ENCODE assay signal across 1 fruit fly cellular context in the genomic region with DNA sequence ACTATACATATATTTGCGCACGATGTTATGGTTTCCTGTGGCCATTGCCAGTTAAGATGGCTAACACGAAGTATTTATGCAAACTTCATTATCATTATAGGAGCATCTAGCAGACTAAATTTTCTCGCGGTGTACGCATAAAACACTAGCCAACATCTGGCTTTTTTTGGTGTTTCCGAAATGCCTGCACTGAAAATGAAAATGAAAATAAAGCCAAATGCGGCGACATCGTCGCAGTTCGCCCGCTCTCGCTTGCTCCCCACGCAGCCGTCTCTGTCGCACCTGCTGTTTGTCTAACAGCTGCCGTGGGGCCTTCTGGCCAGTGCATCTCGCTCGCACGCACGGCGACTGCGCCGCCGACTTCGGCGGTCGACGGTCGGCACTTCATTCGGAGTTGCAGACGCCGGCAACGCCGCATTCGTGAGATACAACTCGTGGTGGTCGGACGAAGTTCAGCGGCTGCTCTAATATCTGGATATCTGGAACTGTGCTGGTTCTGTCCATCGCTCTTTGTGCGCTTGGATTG.
TF ChIP-seq lines count a peak whose summit lies in the region.

A gene (plus strand): TSS at position 411 of the 526 bp plus-strand sequence.

TF ChIP-seq in whole organism, embryonic, 481 proteins besides CTCF, POLR2A, EP300 and RAD21 (continued from another document and continues in another):
- no peak for TF ChIP-seq CG34376 (GFP tag; optimal IDR thresholded peaks at IDR 0.05; lab: Kevin White, UChicago)
- TF ChIP-seq CG8290 (GFP tag; optimal IDR thresholded peaks at IDR 0.05; lab: Kevin White, UChicago): peak; percentile 58
- TF ChIP-seq CG8290 (tag; optimal IDR thresholded peaks at IDR 0.05; lab: Kevin White, UChicago): peak in 1 of 2 experiments; percentile 54
- TF ChIP-seq grau (tag; optimal IDR thresholded peaks at IDR 0.05; lab: Kevin White, UChicago): peak; percentile 30
- TF ChIP-seq Vsx1 (GFP tag; optimal IDR thresholded peaks at IDR 0.05; lab: Kevin White, UChicago): no peak
- no peak for TF ChIP-seq Usf (GFP tag; optimal IDR thresholded peaks at IDR 0.05; lab: Kevin White, UChicago)
- 0 out of 2 replicates have a peak, but pooled peaks have one; percentile 10 for TF ChIP-seq stc (GFP tag; IDR thresholded peaks at IDR 0.05; lab: Robert Waterston, UW)
- peak in 1 of 2 experiments; percentile 17 for TF ChIP-seq crp (GFP tag; optimal IDR thresholded peaks at IDR 0.05; lab: Kevin White, UChicago)
- TF ChIP-seq pum (GFP tag; optimal IDR thresholded peaks at IDR 0.05; lab: Kevin White, UChicago): peak; percentile 39
- TF ChIP-seq ac (GFP tag; optimal IDR thresholded peaks at IDR 0.05; lab: Kevin White, UChicago): peak; percentile 45
- TF ChIP-seq jigr1 (GFP tag; IDR thresholded peaks at IDR 0.05; lab: Robert Waterston, UW): no peak
- TF ChIP-seq gem (tag; optimal IDR thresholded peaks at IDR 0.05; lab: Kevin White, UChicago): peak; percentile 55
- TF ChIP-seq dysf (GFP tag; IDR thresholded peaks at IDR 0.05; lab: Robert Waterston, UW): 0 out of 3 replicates have a peak, but pooled peaks have one; percentile 9
- peak; percentile 41 for TF ChIP-seq CG2712 (tag; optimal IDR thresholded peaks at IDR 0.05; lab: Kevin White, UChicago)
- no peak for TF ChIP-seq Atf6 (GFP tag; IDR thresholded peaks at IDR 0.05; lab: Robert Waterston, UW)
- TF ChIP-seq zfh1 (GFP tag; IDR thresholded peaks at IDR 0.05; lab: Robert Waterston, UW): peak; percentile 58; the same call in 1 of the 3 replicates
- no peak for TF ChIP-seq Ets97D (GFP tag; optimal IDR thresholded peaks at IDR 0.05; lab: Kevin White, UChicago)
- TF ChIP-seq mirr (GFP tag; optimal IDR thresholded peaks at IDR 0.05; lab: Kevin White, UChicago): no peak
- no peak for TF ChIP-seq CG7357 (GFP tag; IDR thresholded peaks at IDR 0.05; lab: Robert Waterston, UW)
- TF ChIP-seq CG3838 (GFP tag; optimal IDR thresholded peaks at IDR 0.05; lab: Kevin White, UChicago): no peak
- TF ChIP-seq Bgb (GFP tag; IDR thresholded peaks at IDR 0.05; lab: Robert Waterston, UW; ENCODE audit: partially characterized antibody): no peak
- no peak for TF ChIP-seq CG8359 (GFP tag; optimal IDR thresholded peaks at IDR 0.05; lab: Kevin White, UChicago; ENCODE audit: borderline replicate concordance)
- no peak for TF ChIP-seq CG5245 (GFP tag; optimal IDR thresholded peaks at IDR 0.05; lab: Kevin White, UChicago)
- peak; percentile 20 for TF ChIP-seq CG10979 (tag; optimal IDR thresholded peaks at IDR 0.05; lab: Kevin White, UChicago)
- peak; percentile 5 for TF ChIP-seq HmgZ (tag; optimal IDR thresholded peaks at IDR 0.05; lab: Kevin White, UChicago)
- TF ChIP-seq Xrp1 (GFP tag; IDR thresholded peaks at IDR 0.05; lab: Robert Waterston, UW): peak; percentile 41; the same call in 1 of the 2 replicates
- peak; percentile 39 for TF ChIP-seq CG31441 (GFP tag; IDR thresholded peaks at IDR 0.05; lab: Robert Waterston, UW)
- TF ChIP-seq B-H1 (GFP tag; IDR thresholded peaks at IDR 0.05; lab: Robert Waterston, UW): no peak
- TF ChIP-seq CG3407 (GFP tag; optimal IDR thresholded peaks at IDR 0.05; lab: Kevin White, UChicago): peak; percentile 54
- no peak for TF ChIP-seq CG17186 (GFP tag; optimal IDR thresholded peaks at IDR 0.05; lab: Kevin White, UChicago)
- TF ChIP-seq CG6689 (GFP tag; IDR thresholded peaks at IDR 0.05; lab: Robert Waterston, UW): 0 out of 2 replicates have a peak, but pooled peaks have one; percentile 13
- no peak for TF ChIP-seq CG12236 (GFP tag; optimal IDR thresholded peaks at IDR 0.05; lab: Kevin White, UChicago)
- no peak for TF ChIP-seq B-H2 (GFP tag; optimal IDR thresholded peaks at IDR 0.05; lab: Kevin White, UChicago)
- peak; percentile 60; the same call in 1 of the 2 replicates for TF ChIP-seq CG17328 (GFP tag; IDR thresholded peaks at IDR 0.05; lab: Robert Waterston, UW)
- TF ChIP-seq Ssrp (tag; optimal IDR thresholded peaks at IDR 0.05; lab: Kevin White, UChicago): no peak
- TF ChIP-seq CG8478 (optimal IDR thresholded peaks at IDR 0.05; lab: Kevin White, UChicago): peak; percentile 63
- TF ChIP-seq CG11560 (tag; IDR thresholded peaks at IDR 0.05; lab: Robert Waterston, UW): no peak
- TF ChIP-seq Doc2 (GFP tag; IDR thresholded peaks at IDR 0.05; lab: Robert Waterston, UW): no peak
- no peak for TF ChIP-seq zen (tag; optimal IDR thresholded peaks at IDR 0.05; lab: Kevin White, UChicago)
- TF ChIP-seq Lhr (GFP tag; optimal IDR thresholded peaks at IDR 0.05; lab: Kevin White, UChicago): peak; percentile 27
- peak; percentile 14 for TF ChIP-seq CG17359 (tag; optimal IDR thresholded peaks at IDR 0.05; lab: Kevin White, UChicago)
- TF ChIP-seq CG6791 (GFP tag; IDR thresholded peaks at IDR 0.05; lab: Robert Waterston, UW; ENCODE audit: partially characterized antibody): no peak
- no peak for TF ChIP-seq CG13894 (tag; optimal IDR thresholded peaks at IDR 0.05; lab: Kevin White, UChicago)
- peak; percentile 41; the same call in 1 of the 2 replicates for TF ChIP-seq CG13287 (GFP tag; IDR thresholded peaks at IDR 0.05; lab: Robert Waterston, UW; ENCODE audit: partially characterized antibody)
- no peak for TF ChIP-seq lbe (GFP tag; optimal IDR thresholded peaks at IDR 0.05; lab: Kevin White, UChicago)
- no peak for TF ChIP-seq MTF-1 (GFP tag; optimal IDR thresholded peaks at IDR 0.05; lab: Kevin White, UChicago; ENCODE audit: borderline replicate concordance)
- no peak for TF ChIP-seq CG2889 (GFP tag; IDR thresholded peaks at IDR 0.05; lab: Robert Waterston, UW)
- TF ChIP-seq ab (GFP tag; optimal IDR thresholded peaks at IDR 0.05; lab: Kevin White, UChicago): no peak
- TF ChIP-seq CG4707 (GFP tag; optimal IDR thresholded peaks at IDR 0.05; lab: Kevin White, UChicago): no peak
- no peak for TF ChIP-seq CG3065 (GFP tag; optimal IDR thresholded peaks at IDR 0.05; lab: Kevin White, UChicago)
- no peak for TF ChIP-seq H15 (GFP tag; IDR thresholded peaks at IDR 0.05; lab: Robert Waterston, UW)
- no peak for TF ChIP-seq CG10654 (GFP tag; optimal IDR thresholded peaks at IDR 0.05; lab: Kevin White, UChicago)
- 0 out of 2 replicates have a peak, but pooled peaks have one; percentile 17 for TF ChIP-seq CG10959 (GFP tag; IDR thresholded peaks at IDR 0.05; lab: Robert Waterston, UW)
- TF ChIP-seq CG5180 (GFP tag; optimal IDR thresholded peaks at IDR 0.05; lab: Kevin White, UChicago): peak; percentile 49
- peak; percentile 38 for TF ChIP-seq Oli (tag; optimal IDR thresholded peaks at IDR 0.05; lab: Kevin White, UChicago)
- TF ChIP-seq CG13775 (GFP tag; optimal IDR thresholded peaks at IDR 0.05; lab: Kevin White, UChicago): no peak
- TF ChIP-seq stwl (tag; optimal IDR thresholded peaks at IDR 0.05; lab: Kevin White, UChicago): no peak
- TF ChIP-seq cas (GFP tag; IDR thresholded peaks at IDR 0.05; lab: Robert Waterston, UW): no peak
- TF ChIP-seq wdn (GFP tag; IDR thresholded peaks at IDR 0.05; lab: Robert Waterston, UW): no peak
- TF ChIP-seq lilli (GFP tag; optimal IDR thresholded peaks at IDR 0.05; lab: Kevin White, UChicago): no peak
- no peak for TF ChIP-seq CG7745 (tag; optimal IDR thresholded peaks at IDR 0.05; lab: Kevin White, UChicago)
- no peak for TF ChIP-seq CG17385 (GFP tag; optimal IDR thresholded peaks at IDR 0.05; lab: Kevin White, UChicago)
- TF ChIP-seq zen2 (GFP tag; IDR thresholded peaks at IDR 0.05; lab: Robert Waterston, UW; ENCODE audit: partially characterized antibody): 0 out of 3 replicates have a peak, but pooled peaks have one; percentile 32
- TF ChIP-seq CG14014 (GFP tag; IDR thresholded peaks at IDR 0.05; lab: Robert Waterston, UW): 0 out of 2 replicates have a peak, but pooled peaks have one; percentile 13
- TF ChIP-seq sd (tag; optimal IDR thresholded peaks at IDR 0.05; lab: Kevin White, UChicago): peak; percentile 7
- TF ChIP-seq luna (GFP tag; optimal IDR thresholded peaks at IDR 0.05; lab: Kevin White, UChicago): no peak
- peak; percentile 89 for TF ChIP-seq CG11504 (tag; optimal IDR thresholded peaks at IDR 0.05; lab: Kevin White, UChicago)
- no peak for TF ChIP-seq al (GFP tag; IDR thresholded peaks at IDR 0.05; lab: Robert Waterston, UW)
- no peak for TF ChIP-seq CG3163 (GFP tag; optimal IDR thresholded peaks at IDR 0.05; lab: Kevin White, UChicago)
- peak; percentile 20 for TF ChIP-seq Atf3 (GFP tag; optimal IDR thresholded peaks at IDR 0.05; lab: Kevin White, UChicago)
- TF ChIP-seq CG9215 (GFP tag; IDR thresholded peaks at IDR 0.05; lab: Robert Waterston, UW): no peak
- TF ChIP-seq CG10147 (GFP tag; optimal IDR thresholded peaks at IDR 0.05; lab: Kevin White, UChicago): no peak
- TF ChIP-seq chinmo (GFP tag; IDR thresholded peaks at IDR 0.05; lab: Robert Waterston, UW; ENCODE audit: partially characterized antibody): peak; percentile 89
- TF ChIP-seq dmrt99B (tag; optimal IDR thresholded peaks at IDR 0.05; lab: Kevin White, UChicago): peak; percentile 15
- peak; percentile 46 for TF ChIP-seq lmd (GFP tag; IDR thresholded peaks at IDR 0.05; lab: Robert Waterston, UW)
- no peak for TF ChIP-seq CG7987 (GFP tag; optimal IDR thresholded peaks at IDR 0.05; lab: Kevin White, UChicago)
- no peak for TF ChIP-seq CG3726 (GFP tag; IDR thresholded peaks at IDR 0.05; lab: Robert Waterston, UW)
- no peak for TF ChIP-seq CG32772 (GFP tag; IDR thresholded peaks at IDR 0.05; lab: Robert Waterston, UW)
- no peak for TF ChIP-seq fu2 (GFP tag; optimal IDR thresholded peaks at IDR 0.05; lab: Kevin White, UChicago)
- TF ChIP-seq CG31224 (GFP tag; IDR thresholded peaks at IDR 0.05; lab: Robert Waterston, UW): no peak
- 0 out of 3 replicates have a peak, but pooled peaks have one; percentile 25 for TF ChIP-seq CG11456 (GFP tag; IDR thresholded peaks at IDR 0.05; lab: Robert Waterston, UW)
- no peak for TF ChIP-seq CG9876 (GFP tag; optimal IDR thresholded peaks at IDR 0.05; lab: Kevin White, UChicago)
- TF ChIP-seq sc (optimal IDR thresholded peaks at IDR 0.05; lab: Kevin White, UChicago): no peak
- peak; percentile 37 for TF ChIP-seq sc (GFP tag; optimal IDR thresholded peaks at IDR 0.05; lab: Kevin White, UChicago)
- no peak for TF ChIP-seq Sry-δ (GFP tag; optimal IDR thresholded peaks at IDR 0.05; lab: Kevin White, UChicago)
- peak; percentile 7 to 54 for TF ChIP-seq bsh (GFP tag; optimal IDR thresholded peaks at IDR 0.05; lab: Kevin White, UChicago)
- TF ChIP-seq CG12744 (GFP tag; optimal IDR thresholded peaks at IDR 0.05; lab: Kevin White, UChicago): no peak
- TF ChIP-seq HmgD (GFP tag; optimal IDR thresholded peaks at IDR 0.05; lab: Kevin White, UChicago): no peak
- no peak for TF ChIP-seq CG1647 (GFP tag; optimal IDR thresholded peaks at IDR 0.05; lab: Kevin White, UChicago)
- no peak for TF ChIP-seq hkb (optimal IDR thresholded peaks at IDR 0.05; lab: Kevin White, UChicago)
- TF ChIP-seq hkb (GFP tag; IDR thresholded peaks at IDR 0.05; lab: Robert Waterston, UW): peak; percentile 29; the same call in 1 of the 2 replicates
- TF ChIP-seq CG14441 (GFP tag; IDR thresholded peaks at IDR 0.05; lab: Robert Waterston, UW): peak; percentile 35; the same call in 1 of the 2 replicates
- no peak for TF ChIP-seq CG14667 (GFP tag; IDR thresholded peaks at IDR 0.05; lab: Robert Waterston, UW)
- TF ChIP-seq Stat92E (GFP tag; optimal IDR thresholded peaks at IDR 0.05; lab: Kevin White, UChicago): peak in 1 of 3 experiments; percentile 1
- no peak for TF ChIP-seq Dip3 (GFP tag; optimal IDR thresholded peaks at IDR 0.05; lab: Kevin White, UChicago)
- no peak for TF ChIP-seq CG10274 (GFP tag; optimal IDR thresholded peaks at IDR 0.05; lab: Kevin White, UChicago)
- TF ChIP-seq CG6683 (GFP tag; optimal IDR thresholded peaks at IDR 0.05; lab: Kevin White, UChicago): no peak
- no peak for TF ChIP-seq croc (GFP tag; conservative IDR thresholded peaks at IDR 0.05; lab: Robert Waterston, UW)
- no peak for TF ChIP-seq slp2 (GFP tag; optimal IDR thresholded peaks at IDR 0.05; lab: Kevin White, UChicago)
- peak; percentile 91 for TF ChIP-seq CG10321 (GFP tag; IDR thresholded peaks at IDR 0.05; lab: Robert Waterston, UW)
- 0 out of 2 replicates have a peak, but pooled peaks have one; percentile 22 for TF ChIP-seq CG4360 (GFP tag; IDR thresholded peaks at IDR 0.05; lab: Robert Waterston, UW)
- no peak for TF ChIP-seq Atf-2 (GFP tag; optimal IDR thresholded peaks at IDR 0.05; lab: Kevin White, UChicago)
- TF ChIP-seq CG11723 (GFP tag; optimal IDR thresholded peaks at IDR 0.05; lab: Kevin White, UChicago): no peak
- TF ChIP-seq CrebB (tag; optimal IDR thresholded peaks at IDR 0.05; lab: Kevin White, UChicago): no peak
- TF ChIP-seq CG33557 (GFP tag; optimal IDR thresholded peaks at IDR 0.05; lab: Kevin White, UChicago): peak; percentile 76
- TF ChIP-seq hth (optimal IDR thresholded peaks at IDR 0.05; lab: Kevin White, UChicago): no peak
- TF ChIP-seq ftz-f1 (GFP tag; optimal IDR thresholded peaks at IDR 0.05; lab: Kevin White, UChicago): no peak
- TF ChIP-seq pzg (GFP tag; optimal IDR thresholded peaks at IDR 0.05; lab: Kevin White, UChicago): no peak
- no peak for TF ChIP-seq CG2202 (tag; optimal IDR thresholded peaks at IDR 0.05; lab: Kevin White, UChicago)
- TF ChIP-seq CG31388 (GFP tag; optimal IDR thresholded peaks at IDR 0.05; lab: Kevin White, UChicago): no peak
- peak; percentile 2 for TF ChIP-seq pb (GFP tag; optimal IDR thresholded peaks at IDR 0.05; lab: Kevin White, UChicago)
- TF ChIP-seq CG15696 (tag; optimal IDR thresholded peaks at IDR 0.05; lab: Kevin White, UChicago): no peak
- TF ChIP-seq chm (GFP tag; IDR thresholded peaks at IDR 0.05; lab: Robert Waterston, UW): peak; percentile 63
- peak; percentile 71 for TF ChIP-seq Ets65A (GFP tag; lab: Kevin White, UChicago)
- no peak for TF ChIP-seq CG6765 (GFP tag; optimal IDR thresholded peaks at IDR 0.05; lab: Kevin White, UChicago)
- TF ChIP-seq CG18262 (tag; optimal IDR thresholded peaks at IDR 0.05; lab: Kevin White, UChicago): peak; percentile 33
- TF ChIP-seq Sin3A (optimal IDR thresholded peaks at IDR 0.05; lab: Kevin White, UChicago): no peak
- no peak for TF ChIP-seq CG14965 (GFP tag; optimal IDR thresholded peaks at IDR 0.05; lab: Kevin White, UChicago; ENCODE audit: borderline replicate concordance)
- no peak for TF ChIP-seq CG32767 (GFP tag; IDR thresholded peaks at IDR 0.05; lab: Robert Waterston, UW)
- TF ChIP-seq scrt (GFP tag; optimal IDR thresholded peaks at IDR 0.05; lab: Kevin White, UChicago): no peak
- no peak for TF ChIP-seq CG15073 (GFP tag; optimal IDR thresholded peaks at IDR 0.05; lab: Kevin White, UChicago)
- no peak for TF ChIP-seq fd64A (GFP tag; optimal IDR thresholded peaks at IDR 0.05; lab: Kevin White, UChicago)
- no peak for TF ChIP-seq CkIIα-i1 (GFP tag; IDR thresholded peaks at IDR 0.05; lab: Robert Waterston, UW)
- 0 out of 2 replicates have a peak, but pooled peaks have one; percentile 19 for TF ChIP-seq ranshi (GFP tag; IDR thresholded peaks at IDR 0.05; lab: Robert Waterston, UW)
- no peak for TF ChIP-seq Dll (GFP tag; IDR thresholded peaks at IDR 0.05; lab: Robert Waterston, UW; ENCODE audit: partially characterized antibody)
